Worm (Caenorhabditis elegans) whole organism, young adult: ENCODE measurements around the gene F44E5.2.

Experiments used
- C06A6.2 ChIP-seq: fragments of 200-800 bp; sonication (Bioruptor generic); conservative IDR thresholded peaks from 2 replicates; pipeline ENCODE4 v1.3.6; 2022; ENCODE audit warnings: missing genetic modification characterization, missing compliant biosample characterization
- F23B12.7 ChIP-seq: sonication (generic microtip); optimal IDR thresholded peaks from 2 replicates; lab custom pipeline; 2017; ENCODE audit warnings: missing genetic modification characterization, mild to moderate bottlenecking, missing compliant biosample characterization, antibody characterized with exemption, moderate library complexity; ENCODE audit not compliant: insufficient read depth
- K11D2.4 ChIP-seq: fragments of 200-800 bp; sonication (Bioruptor generic); IDR thresholded peaks from 2 replicates; pipeline ENCODE4 v1.3.6; 2022; ENCODE audit warnings: missing genetic modification reagents, missing genetic modification characterization, missing compliant biosample characterization
- T07F8.4 ChIP-seq: sonication (generic microtip); optimal IDR thresholded peaks from 2 replicates; lab custom pipeline; 2016; ENCODE audit warnings: mild to moderate bottlenecking, missing genetic modification characterization, moderate library complexity, missing compliant biosample characterization
- Y56A3A.18 ChIP-seq: fragments of 200-800 bp; sonication (Bioruptor generic); IDR thresholded peaks from 2 replicates; pipeline ENCODE4 v1.3.6; 2022; ENCODE audit warnings: missing genetic modification reagents, missing genetic modification characterization, missing compliant biosample characterization
- Y67H2A.10 ChIP-seq: fragments of 200-800 bp; sonication (Bioruptor generic); conservative IDR thresholded peaks from 2 replicates; pipeline ENCODE4 v1.3.6; 2022; ENCODE audit warnings: missing genetic modification reagents, missing genetic modification characterization, missing compliant biosample characterization
- ama-1 ChIP-seq, 3 experiments: fragments of 150-350 bp in 1 of 3; sonication (generic microtip) in 2 of 3; optimal IDR thresholded peaks; 2 replicates each; lab custom pipeline; 2014 to 2018; ENCODE audit warnings: missing biosample characterization in 2 of 3, missing genetic modification characterization in 2 of 3, missing genetic modification reagents in 2 of 3
- aptf-3 ChIP-seq: fragments of 200-800 bp; sonication (Bioruptor generic); IDR thresholded peaks from 2 replicates; pipeline ENCODE4 v1.3.6; 2022; ENCODE audit warnings: missing genetic modification characterization, missing compliant biosample characterization
- attf-5 ChIP-seq: fragments of 200-800 bp; sonication (Bioruptor generic); optimal IDR thresholded peaks from 2 replicates; lab custom pipeline; 2018; ENCODE audit warnings: mild to moderate bottlenecking, missing genetic modification characterization, missing compliant biosample characterization
- attf-6 ChIP-seq: fragments of 200-800 bp; sonication (Bioruptor generic); IDR thresholded peaks from 2 replicates; pipeline ENCODE4 v1.3.6; 2022; ENCODE audit warnings: missing genetic modification reagents, missing genetic modification characterization, missing compliant biosample characterization
- bed-1 ChIP-seq: fragments of 200-800 bp; sonication (Bioruptor generic); IDR thresholded peaks from 2 replicates; pipeline ENCODE4 v1.3.6; 2022; ENCODE audit warnings: missing genetic modification reagents, missing genetic modification characterization, missing compliant biosample characterization
- cebp-2 ChIP-seq: fragments of 200-800 bp; sonication (Bioruptor generic); IDR thresholded peaks from 2 replicates; pipeline ENCODE4 v1.3.6; 2022; ENCODE audit warnings: missing genetic modification characterization, missing compliant biosample characterization
- ceh-100 ChIP-seq: fragments of 200-800 bp; sonication (Bioruptor generic); IDR thresholded peaks from 2 replicates; pipeline ENCODE4 v1.3.6; 2022; ENCODE audit warnings: missing genetic modification reagents, missing genetic modification characterization, missing compliant biosample characterization
- die-1 ChIP-seq: sonication (generic microtip); optimal IDR thresholded peaks from 2 replicates; lab custom pipeline; 2016; ENCODE audit warnings: missing genotype, mild to moderate bottlenecking, missing genetic modification characterization, missing compliant biosample characterization
- dox-1 ChIP-seq: fragments of 200-800 bp; sonication (Bioruptor generic); IDR thresholded peaks from 2 replicates; pipeline ENCODE4 v1.3.6; 2022; ENCODE audit warnings: missing genetic modification reagents, missing genetic modification characterization, missing compliant biosample characterization
- egrh-3 ChIP-seq: fragments of 200-800 bp; sonication (Bioruptor generic); IDR thresholded peaks from 2 replicates; pipeline ENCODE4 v1.3.6; 2022; ENCODE audit warnings: missing genetic modification reagents, missing genetic modification characterization, missing compliant biosample characterization
- ets-4 ChIP-seq: fragments of 200-800 bp; sonication (Bioruptor generic); optimal IDR thresholded peaks from 2 replicates; lab custom pipeline; 2018; ENCODE audit warnings: mild to moderate bottlenecking, missing genetic modification characterization, missing compliant biosample characterization
- fkh-3 ChIP-seq: sonication (generic microtip); optimal IDR thresholded peaks from 2 replicates; lab custom pipeline; 2016; ENCODE audit warnings: mild to moderate bottlenecking, missing genetic modification characterization, missing compliant biosample characterization
- him-1 ChIP-seq: sonication (generic microtip); optimal IDR thresholded peaks from 2 replicates; lab custom pipeline; 2016; ENCODE audit warnings: missing genotype, missing genetic modification reagents, missing genetic modification characterization, missing compliant biosample characterization
- hlh-26 ChIP-seq: fragments of 200-800 bp; sonication (Bioruptor generic); conservative IDR thresholded peaks from 2 replicates; pipeline ENCODE4 v1.3.6; 2022; ENCODE audit warnings: missing genetic modification reagents, missing genetic modification characterization, missing compliant biosample characterization
- hsf-1 ChIP-seq: fragments of 200-800 bp; sonication (Bioruptor generic); IDR thresholded peaks from 2 replicates; pipeline ENCODE4 v1.3.6; 2022; ENCODE audit warnings: missing genetic modification reagents, missing genetic modification characterization, missing compliant biosample characterization
- lin-54 ChIP-seq: fragments of 200-800 bp; sonication (Bioruptor generic); optimal IDR thresholded peaks from 2 replicates; lab custom pipeline; 2018; ENCODE audit warnings: mild to moderate bottlenecking, missing genetic modification characterization, missing compliant biosample characterization
- madf-10 ChIP-seq: sonication (generic microtip); optimal IDR thresholded peaks from 2 replicates; lab custom pipeline; 2016; ENCODE audit warnings: mild to moderate bottlenecking, missing genetic modification characterization, missing compliant biosample characterization
- madf-3 ChIP-seq: fragments of 200-800 bp; sonication (Bioruptor generic); IDR thresholded peaks from 2 replicates; pipeline ENCODE4 v1.3.6; 2022; ENCODE audit warnings: missing genetic modification reagents, missing genetic modification characterization, missing compliant biosample characterization
- madf-6 ChIP-seq: fragments of 200-800 bp; sonication (Bioruptor generic); IDR thresholded peaks from 2 replicates; pipeline ENCODE4 v1.3.6; 2022; ENCODE audit warnings: missing genetic modification reagents, missing genetic modification characterization, missing compliant biosample characterization
- mcd-1 ChIP-seq: fragments of 200-800 bp; sonication (Bioruptor generic); IDR thresholded peaks from 2 replicates; pipeline ENCODE4 v1.3.6; 2022; ENCODE audit warnings: missing genetic modification reagents, missing genetic modification characterization, missing compliant biosample characterization
- mxl-1 ChIP-seq: sonication (generic microtip); optimal IDR thresholded peaks from 2 replicates; lab custom pipeline; 2016; ENCODE audit warnings: missing genetic modification characterization, missing compliant biosample characterization
- nfyb-1 ChIP-seq: fragments of 200-800 bp; sonication (Bioruptor generic); IDR thresholded peaks from 2 replicates; pipeline ENCODE4 v1.3.6; 2022; ENCODE audit warnings: missing genetic modification reagents, missing genetic modification characterization, missing compliant biosample characterization
- nhr-80 ChIP-seq: sonication (generic microtip); optimal IDR thresholded peaks from 2 replicates; lab custom pipeline; 2016; ENCODE audit warnings: missing genetic modification characterization, missing compliant biosample characterization
- rpc-1 ChIP-seq, 2 experiments: fragments of 150-350 bp in 1 of 2; sonication (generic microtip) in 1 of 2; optimal IDR thresholded peaks; 2 replicates each; lab custom pipeline; 2014 to 2018; ENCODE audit warnings: missing biosample characterization in 1 of 2, missing genetic modification characterization in 1 of 2, missing genetic modification reagents in 1 of 2, missing genotype in 1 of 2
- sdz-38 ChIP-seq: sonication (generic microtip); optimal IDR thresholded peaks from 2 replicates; lab custom pipeline; 2016; ENCODE audit warnings: missing genotype, missing genetic modification characterization, missing compliant biosample characterization
- snpc-4 ChIP-seq, 5 experiments: fragments of 150-350 bp in 1 of 5; sonication (generic microtip) in 4 of 5; optimal IDR thresholded peaks; 2 replicates each; lab custom pipeline; 2014 to 2018; ENCODE audit warnings: missing genetic modification characterization in 5 of 5, missing biosample characterization in 3 of 5, antibody characterized with exemption in 2 of 5, mild to moderate bottlenecking in 2 of 5, missing compliant biosample characterization in 2 of 5, missing genotype in 2 of 5, moderate library complexity in 2 of 5, missing genetic modification reagents in 1 of 5
- tbx-9 ChIP-seq: sonication (generic microtip); optimal IDR thresholded peaks from 2 replicates; lab custom pipeline; 2016; ENCODE audit warnings: borderline replicate concordance, missing genetic modification characterization, inconsistent platforms, missing compliant biosample characterization
- zfh-2 ChIP-seq: fragments of 200-800 bp; sonication (Bioruptor generic); conservative IDR thresholded peaks from 2 replicates; pipeline ENCODE4 v1.3.6; 2022; ENCODE audit warnings: missing genetic modification reagents, missing genetic modification characterization, missing compliant biosample characterization
- ztf-18 ChIP-seq: sonication (generic microtip); optimal IDR thresholded peaks from 2 replicates; lab custom pipeline; 2016; ENCODE audit warnings: missing genotype, mild to moderate bottlenecking, missing genetic modification characterization, missing compliant biosample characterization

The F44E5.2 gene

ce11 chrII:11761806-11762512 is 4.6 kb upstream of the F44E5.2 start:
- TF ChIP-seq nfyb-1: peak; percentile 77; the same call in 1 of the 2 replicates
- TF ChIP-seq Y56A3A.18 (GFP tag; lab: Robert Waterston, UW): no peak
- no peak for TF ChIP-seq madf-3
- TF ChIP-seq cebp-2: 0 out of 2 replicates have a peak, but pooled peaks have one; percentile 20
- TF ChIP-seq hsf-1 (GFP tag; lab: Robert Waterston, UW): peak; percentile 7; the same call in 1 of the 2 replicates
- no peak for TF ChIP-seq snpc-4 (GFP tag; optimal IDR thresholded peaks at IDR 0.05; lab: Kevin White, UChicago)
- TF ChIP-seq snpc-4 (tag; optimal IDR thresholded peaks at IDR 0.05; lab: Kevin White, UChicago): peak in 1 of 4 experiments; percentile 7
- peak; percentile 36 for TF ChIP-seq lin-54 (GFP tag; lab: Kevin White, UChicago)
- TF ChIP-seq C06A6.2 (GFP tag; lab: Robert Waterston, UW): peak; percentile 61
- TF ChIP-seq nhr-80 (tag; lab: Kevin White, UChicago): peak; percentile 20
- no peak for TF ChIP-seq ceh-100 (GFP tag; lab: Robert Waterston, UW)
- no peak for TF ChIP-seq attf-6 (GFP tag; lab: Robert Waterston, UW)
- TF ChIP-seq attf-5 (GFP tag; lab: Kevin White, UChicago): peak; percentile 62
- TF ChIP-seq madf-10 (tag; lab: Kevin White, UChicago): no peak
- no peak for TF ChIP-seq aptf-3
- no peak for TF ChIP-seq ztf-18 (tag; lab: Kevin White, UChicago)
- no peak for TF ChIP-seq madf-6 (GFP tag; lab: Robert Waterston, UW)
- TF ChIP-seq dox-1 (GFP tag; lab: Robert Waterston, UW): no peak; the same call in 1 of the 2 replicates
- TF ChIP-seq ama-1 (optimal IDR thresholded peaks at IDR 0.05; lab: Kevin White, UChicago): peak; percentile 83
- TF ChIP-seq ama-1 (GFP tag; optimal IDR thresholded peaks at IDR 0.05; lab: Kevin White, UChicago): peak in 1 of 2 experiments; percentile 54
- no peak for TF ChIP-seq rpc-1 (optimal IDR thresholded peaks at IDR 0.05; lab: Kevin White, UChicago)
- no peak for TF ChIP-seq rpc-1 (tag; optimal IDR thresholded peaks at IDR 0.05; lab: Kevin White, UChicago)
- TF ChIP-seq ets-4 (GFP tag; lab: Kevin White, UChicago): no peak
- TF ChIP-seq T07F8.4 (tag; lab: Kevin White, UChicago): peak; percentile 1
- no peak for TF ChIP-seq sdz-38 (tag; lab: Kevin White, UChicago)

ce11 chrII:11765506-11766152 is 943 bp upstream of the F44E5.2 start:
- TF ChIP-seq lin-54 (GFP tag; lab: Kevin White, UChicago): no peak
- no peak for TF ChIP-seq die-1 (tag; lab: Kevin White, UChicago)
- TF ChIP-seq hlh-26 (GFP tag; lab: Robert Waterston, UW): no peak
- no peak for TF ChIP-seq him-1 (tag; lab: Kevin White, UChicago)
- no peak for TF ChIP-seq bed-1 (GFP tag; lab: Robert Waterston, UW)
- no peak; the same call in 1 of the 2 replicates for TF ChIP-seq mcd-1 (GFP tag; lab: Robert Waterston, UW)
- TF ChIP-seq mxl-1 (tag; lab: Kevin White, UChicago): no peak
- TF ChIP-seq F23B12.7 (tag; lab: Kevin White, UChicago): no peak
- TF ChIP-seq tbx-9: no peak
- TF ChIP-seq Y67H2A.10 (GFP tag; lab: Robert Waterston, UW): no peak
- no peak for TF ChIP-seq fkh-3 (tag; lab: Kevin White, UChicago)
- TF ChIP-seq zfh-2 (GFP tag; lab: Robert Waterston, UW): peak; percentile 88
- TF ChIP-seq K11D2.4: no peak
- TF ChIP-seq egrh-3 (GFP tag; lab: Robert Waterston, UW): peak; percentile 99
